Worm (Caenorhabditis elegans) whole organism, L1 larva: ENCODE data around the gene T26E4.18.

Experiments
- C04F5.9 ChIP-seq: sonication (generic microtip); optimal IDR thresholded peaks from 2 replicates; lab custom pipeline; 2016; ENCODE audit warnings: missing genetic modification characterization, missing compliant biosample characterization
- C16A3.4 ChIP-seq: fragments of 150-350 bp; optimal IDR thresholded peaks from 2 replicates; lab custom pipeline; 2014; ENCODE audit warnings: missing biosample characterization, missing genetic modification characterization
- F16B12.6 ChIP-seq: fragments of 150-350 bp; optimal IDR thresholded peaks from 2 replicates; lab custom pipeline; 2014; ENCODE audit warnings: missing biosample characterization, missing genetic modification characterization
- ama-1 ChIP-seq: fragments of 150-350 bp; optimal IDR thresholded peaks from 2 replicates; lab custom pipeline; 2014
- ceh-88 ChIP-seq: fragments of 200-800 bp; sonication (Bioruptor generic); IDR thresholded peaks from 2 replicates; pipeline ENCODE4 v1.3.6; 2022; ENCODE audit warnings: missing genetic modification characterization, missing compliant biosample characterization
- dsc-1 ChIP-seq: sonication (generic microtip); optimal IDR thresholded peaks from 2 replicates; lab custom pipeline; 2016; ENCODE audit warnings: mild to moderate bottlenecking, missing genetic modification characterization, missing compliant biosample characterization
- efl-1 ChIP-seq, 4 experiments: fragments of 150-350 bp; optimal IDR thresholded peaks in 3 of 4; peaks in 1 of 4; 1 replicate in 1 of 4; 2 replicates in 3 of 4; lab custom pipeline; 2014; ENCODE audit warnings: missing biosample characterization in 2 of 4, missing genetic modification characterization in 2 of 4, missing genetic modification reagents in 2 of 4
- elt-2 ChIP-seq: sonication (generic microtip); optimal IDR thresholded peaks from 2 replicates; lab custom pipeline; 2016; ENCODE audit warnings: missing genetic modification characterization, mild to moderate bottlenecking, inconsistent platforms, missing compliant biosample characterization, missing genetic modification reagents
- fkh-10 ChIP-seq: sonication (generic microtip); optimal IDR thresholded peaks from 2 replicates; lab custom pipeline; 2017; ENCODE audit warnings: missing biosample characterization, missing genetic modification reagents, missing genetic modification characterization
- fkh-4 ChIP-seq: sonication (generic microtip); optimal IDR thresholded peaks from 2 replicates; lab custom pipeline; 2016; ENCODE audit warnings: missing compliant biosample characterization, missing genetic modification characterization, borderline replicate concordance
- fkh-8 ChIP-seq: sonication (generic microtip); optimal IDR thresholded peaks from 2 replicates; lab custom pipeline; 2016; ENCODE audit warnings: mild to moderate bottlenecking, missing genetic modification characterization, missing compliant biosample characterization
- hlh-17 ChIP-seq: fragments of 200-800 bp; sonication (Bioruptor generic); optimal IDR thresholded peaks from 2 replicates; lab custom pipeline; 2018; ENCODE audit warnings: missing genetic modification characterization, mild to moderate bottlenecking, missing compliant biosample characterization, moderate library complexity, borderline replicate concordance
- hlh-4 ChIP-seq: sonication (generic microtip); optimal IDR thresholded peaks from 2 replicates; lab custom pipeline; 2016; ENCODE audit warnings: mild to moderate bottlenecking, missing genetic modification characterization, missing compliant biosample characterization
- irx-1 ChIP-seq: sonication (generic microtip); optimal IDR thresholded peaks from 2 replicates; lab custom pipeline; 2016; ENCODE audit warnings: missing genetic modification characterization, missing compliant biosample characterization
- isw-1 ChIP-seq: fragments of 200-800 bp; sonication (Bioruptor generic); IDR thresholded peaks from 2 replicates; pipeline ENCODE4 v1.3.6; 2022; ENCODE audit warnings: missing genetic modification characterization, missing compliant biosample characterization
- lin-14 ChIP-seq: fragments of 200-800 bp; sonication (Bioruptor generic); optimal IDR thresholded peaks from 2 replicates; lab custom pipeline; 2018; ENCODE audit warnings: mild to moderate bottlenecking, missing genetic modification characterization, moderate library complexity, missing compliant biosample characterization
- lin-15B ChIP-seq: fragments of 150-350 bp; sonication (generic microtip); optimal IDR thresholded peaks from 3 replicates; lab custom pipeline; 2014; ENCODE audit warnings: missing biosample characterization, missing genetic modification characterization
- lin-39 ChIP-seq: fragments of 150-350 bp; optimal IDR thresholded peaks from 2 replicates; lab custom pipeline; 2014; ENCODE audit warnings: missing biosample characterization, missing genetic modification reagents, missing genetic modification characterization
- mab-9 ChIP-seq: fragments of 200-800 bp; sonication (Bioruptor generic); IDR thresholded peaks from 2 replicates; pipeline ENCODE4 v1.3.6; 2022; ENCODE audit warnings: missing genetic modification reagents, missing genetic modification characterization, missing compliant biosample characterization
- mef-2 ChIP-seq: fragments of 150-350 bp; optimal IDR thresholded peaks from 2 replicates; lab custom pipeline; 2014; ENCODE audit warnings: missing biosample characterization, missing genetic modification characterization
- nhr-20 ChIP-seq: sonication (generic microtip); optimal IDR thresholded peaks from 2 replicates; lab custom pipeline; 2016; ENCODE audit warnings: mild to moderate bottlenecking, missing genetic modification characterization, missing compliant biosample characterization
- nhr-28 ChIP-seq: fragments of 150-350 bp; optimal IDR thresholded peaks from 2 replicates; lab custom pipeline; 2014; ENCODE audit warnings: missing biosample characterization, missing genetic modification characterization
- nhr-76 ChIP-seq: sonication (generic microtip); optimal IDR thresholded peaks from 2 replicates; lab custom pipeline; 2017; ENCODE audit warnings: missing biosample characterization, missing genetic modification characterization
- nhr-77 ChIP-seq: fragments of 150-350 bp; optimal IDR thresholded peaks from 2 replicates; lab custom pipeline; 2014; ENCODE audit warnings: missing biosample characterization, missing genetic modification characterization
- nhr-84 ChIP-seq: sonication (generic microtip); optimal IDR thresholded peaks from 2 replicates; lab custom pipeline; 2017; ENCODE audit warnings: missing biosample characterization, missing genetic modification characterization
- nhr-85 ChIP-seq: sonication (generic microtip); peaks from one replicate; lab custom pipeline; 2016; ENCODE audit warnings: missing genetic modification characterization, inconsistent platforms, missing compliant biosample characterization
- pag-3 ChIP-seq: sonication (generic microtip); optimal IDR thresholded peaks from 2 replicates; lab custom pipeline; 2017; ENCODE audit warnings: missing genetic modification characterization, mild to moderate bottlenecking, missing compliant biosample characterization, antibody characterized with exemption, borderline replicate concordance; ENCODE audit not compliant: insufficient read depth
- pax-3 ChIP-seq: fragments of 200-800 bp; sonication (Bioruptor generic); optimal IDR thresholded peaks from 2 replicates; lab custom pipeline; 2018; ENCODE audit warnings: mild to moderate bottlenecking, missing genetic modification characterization, moderate library complexity, missing compliant biosample characterization
- pqm-1 ChIP-seq: sonication (generic microtip); optimal IDR thresholded peaks from 3 replicates; lab custom pipeline; 2017; ENCODE audit warnings: missing biosample characterization, missing genetic modification characterization
- rnt-1 ChIP-seq: sonication (generic microtip); optimal IDR thresholded peaks from 2 replicates; lab custom pipeline; 2016; ENCODE audit warnings: mild to moderate bottlenecking, missing genetic modification characterization, moderate library complexity, missing compliant biosample characterization
- snu-23 ChIP-seq: sonication (generic microtip); optimal IDR thresholded peaks from 2 replicates; lab custom pipeline; 2016; ENCODE audit warnings: missing genetic modification characterization, missing compliant biosample characterization
- sptf-1 ChIP-seq: fragments of 150-350 bp; optimal IDR thresholded peaks from 2 replicates; lab custom pipeline; 2014; ENCODE audit warnings: missing biosample characterization, missing genetic modification characterization
- tlp-1 ChIP-seq: fragments of 150-350 bp; optimal IDR thresholded peaks from 2 replicates; lab custom pipeline; 2014; ENCODE audit warnings: missing biosample characterization, missing genetic modification characterization
- unc-130 ChIP-seq: fragments of 150-350 bp; optimal IDR thresholded peaks from 2 replicates; lab custom pipeline; 2017; ENCODE audit warnings: missing biosample characterization, missing genetic modification characterization, inconsistent platforms
- zip-4 ChIP-seq: fragments of 200-800 bp; sonication (Bioruptor generic); optimal IDR thresholded peaks from 2 replicates; lab custom pipeline; 2018; ENCODE audit warnings: mild to moderate bottlenecking, missing genetic modification characterization, moderate library complexity, missing compliant biosample characterization
- ztf-4 ChIP-seq: fragments of 150-350 bp; optimal IDR thresholded peaks from 2 replicates; lab custom pipeline; 2014; ENCODE audit warnings: missing biosample characterization, missing genetic modification characterization

Gene T26E4.18

ce11 chrV:15792409-15792808, 11.2 kb downstream of the T26E4.18 start, which contains the start of gene T26E4.4:
T26E4.4 (minus strand) TSS chrV:15792509.
- TF ChIP-seq nhr-77 (tag; lab: Kevin White, UChicago) = no peak
- TF ChIP-seq irx-1 = no peak
- TF ChIP-seq nhr-76 (tag; lab: Kevin White, UChicago) = no peak
- TF ChIP-seq fkh-4 (tag; lab: Kevin White, UChicago) = no peak
- TF ChIP-seq nhr-84 (tag; lab: Kevin White, UChicago) = no peak
- TF ChIP-seq dsc-1 (tag; lab: Kevin White, UChicago) = no peak
- no peak for TF ChIP-seq pax-3 (tag; lab: Kevin White, UChicago)
- TF ChIP-seq nhr-85 (tag; lab: Kevin White, UChicago) = no peak
- no peak for TF ChIP-seq mef-2
- no peak for TF ChIP-seq unc-130

ce11 chrV:15782494-15782893, 21.2 kb downstream of the T26E4.18 start, which contains the start of gene T26E4.3:
T26E4.3 (plus strand) TSS chrV:15782794.
- TF ChIP-seq pqm-1 = no peak
- TF ChIP-seq rnt-1 = no peak
- TF ChIP-seq isw-1 (GFP tag; lab: Robert Waterston, UW) = no peak
- no peak for TF ChIP-seq lin-14 (GFP tag; lab: Kevin White, UChicago)
- TF ChIP-seq lin-39 = no peak
- TF ChIP-seq tlp-1 (tag; lab: Kevin White, UChicago) = no peak
- TF ChIP-seq pag-3 = no peak
- no peak for TF ChIP-seq snu-23 (GFP tag; lab: Kevin White, UChicago)
- no peak for TF ChIP-seq ztf-4 (tag; lab: Kevin White, UChicago)
- TF ChIP-seq elt-2 (tag; lab: Kevin White, UChicago) = no peak
- no peak for TF ChIP-seq hlh-4 (tag; lab: Kevin White, UChicago)
- TF ChIP-seq C04F5.9 = no peak
- no peak for TF ChIP-seq irx-1
- TF ChIP-seq F16B12.6 (tag; lab: Kevin White, UChicago) = no peak
- no peak for TF ChIP-seq mab-9
- TF ChIP-seq nhr-76 (tag; lab: Kevin White, UChicago) = no peak
- no peak for TF ChIP-seq hlh-17
- no peak for TF ChIP-seq nhr-20 (tag; lab: Kevin White, UChicago)
- no peak for TF ChIP-seq efl-1 (optimal IDR thresholded peaks at IDR 0.05; lab: Kevin White, UChicago)
- no peak for TF ChIP-seq efl-1 (GFP tag; optimal IDR thresholded peaks at IDR 0.05 in 1 of 2; lab: Kevin White, UChicago)

ce11 chrV:15781086-15781485, 22.6 kb downstream of the T26E4.18 start, which contains the start of gene T26E4.2:
T26E4.2 (plus strand) TSS chrV:15781386.
- no peak for TF ChIP-seq nhr-28 (tag; lab: Kevin White, UChicago)
- no peak for TF ChIP-seq ama-1 (lab: Kevin White, UChicago)
- TF ChIP-seq zip-4 = no peak
- TF ChIP-seq lin-15B = no peak

ce11 chrV:15779128-15779729, 24.4 kb downstream of the T26E4.18 start, which contains the start of the genes nhr-285 and irld-52:
nhr-285 (minus strand) TSS chrV:15779228.
irld-52 (plus strand) TSS chrV:15779679.
- TF ChIP-seq unc-130 (no peak), ceh-88 (no peak), nhr-28 (tag; lab: Kevin White, UChicago) (no peak), lin-39 (no peak), fkh-10 (GFP tag; lab: Kevin White, UChicago) (no peak)

- no peak for TF ChIP-seq dsc-1 (tag; lab: Kevin White, UChicago)
- no peak for TF ChIP-seq sptf-1 (tag; lab: Kevin White, UChicago)
- TF ChIP-seq C16A3.4 (tag; lab: Kevin White, UChicago) = no peak
- TF ChIP-seq nhr-20 (tag; lab: Kevin White, UChicago) = no peak
- TF ChIP-seq fkh-8 (tag; lab: Kevin White, UChicago) = peak; percentile 24
These were observed 27.0 kb downstream of the T26E4.18 start, which contains the start of gene nhr-283 for ce11 chrV:15776651-15777050. nhr-283 (minus strand) TSS chrV:15776751.
